Fruit fly (Drosophila melanogaster) whole organism, embryonic: ENCODE measurements around the gene mof.
A peak's percentile ranks its signal among the peaks of the same experiment; 100 is the strongest.

Experiments
- Adf1 ChIP-seq: fragments of 200-800 bp; sonication (Bioruptor generic); IDR thresholded peaks from 2 replicates; pipeline ENCODE4 v1.3.6; 2022; ENCODE audit warnings: missing biosample characterization, missing genetic modification characterization
- Asciz ChIP-seq: fragments of 200-800 bp; sonication (Bioruptor generic); optimal IDR thresholded peaks from 2 replicates; lab custom pipeline; 2017; ENCODE audit warnings: missing biosample characterization, mild to moderate bottlenecking, missing genetic modification characterization, missing genetic modification reagents
- Bdp1 ChIP-seq: fragments of 200-800 bp; sonication (Bioruptor generic); optimal IDR thresholded peaks from 3 replicates; lab custom pipeline; 2016; ENCODE audit warnings: missing biosample characterization, missing genetic modification characterization
- BtbVII ChIP-seq: fragments of 200-800 bp; sonication (Bioruptor generic); optimal IDR thresholded peaks from 3 replicates; lab custom pipeline; 2017; ENCODE audit warnings: missing biosample characterization, mild to moderate bottlenecking, missing genetic modification characterization
- C15 ChIP-seq: fragments of 200-800 bp; sonication (Bioruptor generic); IDR thresholded peaks from 3 replicates; pipeline ENCODE4 v1.3.6; 2022; ENCODE audit warnings: missing biosample characterization, missing genetic modification characterization
- CG12769 ChIP-seq: fragments of 200-800 bp; sonication (Bioruptor generic); optimal IDR thresholded peaks from 2 replicates; lab custom pipeline; 2019; ENCODE audit warnings: missing biosample characterization, mild to moderate bottlenecking, missing genetic modification characterization, moderate library complexity
- CG14441 ChIP-seq: fragments of 200-800 bp; sonication (Bioruptor generic); IDR thresholded peaks from 2 replicates; pipeline ENCODE4 v1.3.6; 2022; ENCODE audit warnings: missing biosample characterization, missing genetic modification characterization
- CG16779 ChIP-seq: fragments of 200-800 bp; sonication (Bioruptor generic); IDR thresholded peaks from 2 replicates; pipeline ENCODE4 v1.3.6; 2022; ENCODE audit warnings: missing biosample characterization, missing genetic modification characterization
- CG17612 ChIP-seq: fragments of 200-800 bp; sonication (Bioruptor generic); IDR thresholded peaks from 2 replicates; pipeline ENCODE4 v1.3.6; 2022; ENCODE audit warnings: missing biosample characterization, missing genetic modification characterization
- CG18476 ChIP-seq: fragments of 200-800 bp; sonication (Bioruptor generic); optimal IDR thresholded peaks from 2 replicates; lab custom pipeline; 2016; ENCODE audit warnings: missing biosample characterization, mild to moderate bottlenecking, missing genetic modification characterization
- CG31365 ChIP-seq: fragments of 200-800 bp; sonication (Bioruptor generic); optimal IDR thresholded peaks from 2 replicates; lab custom pipeline; 2018; ENCODE audit warnings: missing biosample characterization, mild to moderate bottlenecking, missing genetic modification characterization
- CG31388 ChIP-seq: fragments of 200-800 bp; sonication (Bioruptor generic); optimal IDR thresholded peaks from 2 replicates; lab custom pipeline; 2016; ENCODE audit warnings: missing biosample characterization, missing genetic modification characterization
- CG31441 ChIP-seq: fragments of 200-800 bp; sonication (Bioruptor generic); IDR thresholded peaks from 2 replicates; pipeline ENCODE4 v1.3.6; 2022; ENCODE audit warnings: missing biosample characterization, missing genetic modification characterization
- CG6689 ChIP-seq: fragments of 200-800 bp; sonication (Bioruptor generic); IDR thresholded peaks from 2 replicates; pipeline ENCODE4 v1.3.6; 2022; ENCODE audit warnings: missing biosample characterization, missing genetic modification characterization
- CG7271 ChIP-seq: fragments of 200-800 bp; sonication (Bioruptor generic); optimal IDR thresholded peaks from 2 replicates; lab custom pipeline; 2018; ENCODE audit warnings: missing biosample characterization, mild to moderate bottlenecking, missing genetic modification characterization, moderate library complexity
- CG8359 ChIP-seq: fragments of 200-800 bp; sonication (Bioruptor generic); optimal IDR thresholded peaks from 2 replicates; lab custom pipeline; 2017; ENCODE audit warnings: missing biosample characterization, mild to moderate bottlenecking, missing genetic modification characterization, borderline replicate concordance
- CG8765 ChIP-seq: fragments of 200-800 bp; sonication (Bioruptor generic); IDR thresholded peaks from 2 replicates; pipeline ENCODE4 v1.3.6; 2022; ENCODE audit warnings: missing biosample characterization, missing genetic modification characterization
- CHES-1-like ChIP-seq: fragments of 200-800 bp; sonication (Bioruptor generic); optimal IDR thresholded peaks from 2 replicates; lab custom pipeline; 2016; ENCODE audit warnings: missing biosample characterization, missing genetic modification characterization
- CoRest ChIP-seq: fragments of 200-800 bp; sonication (Bioruptor generic); optimal IDR thresholded peaks from 3 replicates; lab custom pipeline; 2018; ENCODE audit warnings: missing biosample characterization, mild to moderate bottlenecking, missing genetic modification characterization, moderate library complexity
- D19B ChIP-seq: fragments of 200-800 bp; sonication (Bioruptor generic); optimal IDR thresholded peaks from 2 replicates; lab custom pipeline; 2017; ENCODE audit warnings: missing biosample characterization, mild to moderate bottlenecking, missing genetic modification characterization
- E2f1 ChIP-seq: fragments of 200-800 bp; sonication (Bioruptor generic); IDR thresholded peaks from 2 replicates; pipeline ENCODE4 v1.3.6; 2022; ENCODE audit warnings: missing biosample characterization, missing genetic modification characterization
- Ets97D ChIP-seq: fragments of 200-800 bp; sonication (Bioruptor generic); optimal IDR thresholded peaks from 3 replicates; lab custom pipeline; 2016; ENCODE audit warnings: missing biosample characterization, missing genetic modification characterization
- Fer2 ChIP-seq: fragments of 200-800 bp; sonication (Bioruptor generic); optimal IDR thresholded peaks from 2 replicates; lab custom pipeline; 2018; ENCODE audit warnings: missing biosample characterization, mild to moderate bottlenecking, missing genetic modification characterization, moderate library complexity
- Gug ChIP-seq: fragments of 200-800 bp; sonication (Bioruptor generic); IDR thresholded peaks from 4 replicates; pipeline ENCODE4 v1.3.6; 2022; ENCODE audit warnings: missing biosample characterization, missing genetic modification characterization
- Nf-YB ChIP-seq: fragments of 200-800 bp; sonication (Bioruptor generic); optimal IDR thresholded peaks from 3 replicates; lab custom pipeline; 2019; ENCODE audit warnings: missing biosample characterization, mild to moderate bottlenecking, missing genetic modification characterization, moderate library complexity
- Optix ChIP-seq: fragments of 200-800 bp; sonication (Bioruptor generic); IDR thresholded peaks from 3 replicates; pipeline ENCODE4 v1.3.6; 2022; ENCODE audit warnings: missing biosample characterization, missing genetic modification characterization
- Ssrp ChIP-seq: fragments of 200-800 bp; sonication (Bioruptor generic); optimal IDR thresholded peaks from 2 replicates; lab custom pipeline; 2018; ENCODE audit warnings: missing biosample characterization, mild to moderate bottlenecking, missing genetic modification characterization, moderate library complexity
- Xbp1 ChIP-seq: fragments of 200-800 bp; sonication (Bioruptor generic); optimal IDR thresholded peaks from 3 replicates; lab custom pipeline; 2016; ENCODE audit warnings: missing biosample characterization, mild to moderate bottlenecking, missing genetic modification characterization
- bbx ChIP-seq: fragments of 200-800 bp; sonication (Bioruptor generic); IDR thresholded peaks from 2 replicates; pipeline ENCODE4 v1.3.6; 2022; ENCODE audit warnings: missing biosample characterization, missing genetic modification characterization; ENCODE audit not compliant: partially characterized antibody
- bowl ChIP-seq: fragments of 200-800 bp; sonication (Bioruptor generic); IDR thresholded peaks from 2 replicates; pipeline ENCODE4 v1.3.6; 2022; ENCODE audit warnings: missing biosample characterization, missing genetic modification characterization
- cas ChIP-seq: fragments of 200-800 bp; sonication (Bioruptor generic); IDR thresholded peaks from 2 replicates; pipeline ENCODE4 v1.3.6; 2022; ENCODE audit warnings: missing biosample characterization, missing genetic modification characterization
- chinmo ChIP-seq: fragments of 200-800 bp; sonication (Bioruptor generic); IDR thresholded peaks from 4 replicates; pipeline ENCODE4 v1.3.6; 2022; ENCODE audit warnings: missing biosample characterization, missing genetic modification characterization; ENCODE audit not compliant: partially characterized antibody
- corto ChIP-seq: fragments of 200-800 bp; sonication (Bioruptor generic); optimal IDR thresholded peaks from 2 replicates; lab custom pipeline; 2016; ENCODE audit warnings: missing biosample characterization, mild to moderate bottlenecking, missing genetic modification characterization, moderate library complexity
- esg ChIP-seq: fragments of 200-800 bp; sonication (Bioruptor generic); conservative IDR thresholded peaks from 2 replicates; pipeline ENCODE4 v1.3.6; 2022; ENCODE audit warnings: missing biosample characterization, missing genetic modification characterization
- ewg ChIP-seq: fragments of 200-800 bp; sonication (Bioruptor generic); optimal IDR thresholded peaks from 3 replicates; lab custom pipeline; 2017; ENCODE audit warnings: mild to moderate bottlenecking, missing biosample characterization, missing genetic modification reagents, missing genetic modification characterization
- fd64A ChIP-seq: fragments of 200-800 bp; sonication (Bioruptor generic); optimal IDR thresholded peaks from 3 replicates; lab custom pipeline; 2018; ENCODE audit warnings: missing biosample characterization, mild to moderate bottlenecking, missing genetic modification characterization
- gro ChIP-seq: fragments of 200-800 bp; sonication (Bioruptor generic); optimal IDR thresholded peaks from 2 replicates; lab custom pipeline; 2016; ENCODE audit warnings: missing biosample characterization, missing genetic modification characterization
- h ChIP-seq: fragments of >200 bp; optimal IDR thresholded peaks from 2 replicates; lab custom pipeline; 2017
- hkb ChIP-seq, 2 experiments: fragments of 200-800 bp in 1 of 2; fragments of >200 bp in 1 of 2; sonication (Bioruptor generic) in 1 of 2; IDR thresholded peaks in 1 of 2; optimal IDR thresholded peaks in 1 of 2; 2 replicates each; pipeline versions ENCODE4 v1.3.6 to Lab custom; 2017 to 2022; ENCODE audit warnings: missing biosample characterization in 1 of 2, missing genetic modification characterization in 1 of 2
- lilli ChIP-seq: fragments of 200-800 bp; sonication (Bioruptor generic); optimal IDR thresholded peaks from 3 replicates; lab custom pipeline; 2016; ENCODE audit warnings: missing biosample characterization, missing genetic modification characterization
- nerfin-1 ChIP-seq: fragments of 200-800 bp; sonication (Bioruptor generic); optimal IDR thresholded peaks from 3 replicates; lab custom pipeline; 2019; ENCODE audit warnings: missing biosample characterization, mild to moderate bottlenecking, missing genetic modification characterization, moderate library complexity
- pho ChIP-seq: fragments of 200-800 bp; sonication (Bioruptor generic); optimal IDR thresholded peaks from 2 replicates; lab custom pipeline; 2016; ENCODE audit warnings: missing biosample characterization, missing genetic modification characterization
- sens-2 ChIP-seq: fragments of 200-800 bp; sonication (Bioruptor generic); IDR thresholded peaks from 2 replicates; pipeline ENCODE4 v1.3.6; 2022; ENCODE audit warnings: missing biosample characterization, missing genetic modification characterization
- sima ChIP-seq: fragments of 200-800 bp; sonication (Bioruptor generic); optimal IDR thresholded peaks from 2 replicates; lab custom pipeline; 2016; ENCODE audit warnings: missing biosample characterization, missing genetic modification characterization
- slbo ChIP-seq: fragments of 200-800 bp; sonication (Bioruptor generic); IDR thresholded peaks from 2 replicates; pipeline ENCODE4 v1.3.6; 2022; ENCODE audit warnings: missing biosample characterization, missing genetic modification characterization
- sob ChIP-seq: fragments of 200-800 bp; sonication (Bioruptor generic); IDR thresholded peaks from 2 replicates; pipeline ENCODE4 v1.3.6; 2022; ENCODE audit warnings: missing biosample characterization, missing genetic modification characterization
- tna ChIP-seq: fragments of 200-800 bp; sonication (Bioruptor generic); IDR thresholded peaks from 2 replicates; pipeline ENCODE4 v1.3.6; 2022; ENCODE audit warnings: missing biosample characterization, missing genetic modification characterization; ENCODE audit not compliant: partially characterized antibody
- toy ChIP-seq: fragments of 200-800 bp; sonication (Bioruptor generic); IDR thresholded peaks from 2 replicates; pipeline ENCODE4 v1.3.6; 2022; ENCODE audit warnings: missing biosample characterization, missing genetic modification characterization
- vnd ChIP-seq: fragments of 200-800 bp; sonication (Bioruptor generic); IDR thresholded peaks from 3 replicates; pipeline ENCODE4 v1.3.6; 2022; ENCODE audit warnings: missing biosample characterization, missing genetic modification characterization; ENCODE audit not compliant: partially characterized antibody
- wdn ChIP-seq: fragments of 200-800 bp; sonication (Bioruptor generic); IDR thresholded peaks from 2 replicates; pipeline ENCODE4 v1.3.6; 2022; ENCODE audit warnings: missing biosample characterization, missing genetic modification characterization
- wek ChIP-seq: fragments of 200-800 bp; sonication (Bioruptor generic); optimal IDR thresholded peaks from 3 replicates; lab custom pipeline; 2018; ENCODE audit warnings: missing biosample characterization, mild to moderate bottlenecking, missing genetic modification characterization, moderate library complexity

mof gene

dm6 chrX:5847544-5847943 is 29.1 kb downstream of the mof start (continued):
- TF ChIP-seq CoRest (tag; lab: Kevin White, UChicago) (no peak), CG12769 (tag; lab: Kevin White, UChicago) (peak; percentile 60), Ssrp (no peak), bowl (GFP tag; lab: Robert Waterston, UW) (no peak), CG18476 (no peak), CG7271 (tag; lab: Kevin White, UChicago) (no peak), CG8765 (GFP tag; lab: Robert Waterston, UW) (no peak), Adf1 (GFP tag; lab: Robert Waterston, UW) (no peak), sens-2 (GFP tag; lab: Robert Waterston, UW) (no peak), Fer2 (no peak), slbo (GFP tag; lab: Robert Waterston, UW) (peak; percentile 69; the same call in 1 of the 2 replicates), Ets97D (GFP tag; lab: Kevin White, UChicago) (no peak), nerfin-1 (no peak), gro (GFP tag; lab: Kevin White, UChicago) (no peak), CG31365 (tag; lab: Kevin White, UChicago) (no peak), E2f1 (GFP tag; lab: Robert Waterston, UW) (peak; percentile 42; the same call in 1 of the 2 replicates), Xbp1 (GFP tag; lab: Kevin White, UChicago) (peak; percentile 35), ewg (no peak), sob (GFP tag; lab: Robert Waterston, UW) (peak; percentile 63), toy (GFP tag; lab: Robert Waterston, UW) (no peak), CG16779 (GFP tag; lab: Robert Waterston, UW) (no peak), CG6689 (GFP tag; lab: Robert Waterston, UW) (peak; percentile 32; the same call in 1 of the 2 replicates), cas (GFP tag; lab: Robert Waterston, UW) (no peak), CG8359 (no peak), Asciz (GFP tag; lab: Kevin White, UChicago) (no peak), CG17612 (GFP tag; lab: Robert Waterston, UW) (no peak), C15 (no peak), lilli (GFP tag; lab: Kevin White, UChicago) (peak; percentile 35), Bdp1 (no peak), tna (no peak), pho (GFP tag; lab: Kevin White, UChicago) (no peak), Optix (peak; percentile 34; the same call in 2 of the 3 replicates), Nf-YB (no peak), Gug (GFP tag; lab: Robert Waterston, UW) (0 out of 4 replicates have a peak, but pooled peaks have one; percentile 25), h (no peak), vnd (GFP tag; lab: Robert Waterston, UW) (no peak), D19B (GFP tag; lab: Kevin White, UChicago) (no peak), sima (GFP tag; lab: Kevin White, UChicago) (no peak), bbx (GFP tag; lab: Robert Waterston, UW) (no peak), esg (GFP tag; lab: Robert Waterston, UW) (no peak; the same call in 1 of the 2 replicates), wdn (no peak), wek (GFP tag; lab: Kevin White, UChicago) (no peak), BtbVII (no peak), CG31388 (no peak), CHES-1-like (GFP tag; lab: Kevin White, UChicago) (no peak), fd64A (no peak), CG31441 (peak; percentile 24; the same call in 1 of the 2 replicates), hkb (optimal IDR thresholded peaks at IDR 0.05; lab: Kevin White, UChicago) (no peak), hkb (GFP tag; IDR thresholded peaks at IDR 0.05; lab: Robert Waterston, UW) (0 out of 2 replicates have a peak, but pooled peaks have one; percentile 18), corto (GFP tag; lab: Kevin White, UChicago) (no peak), chinmo (GFP tag; lab: Robert Waterston, UW) (no peak), CG14441 (0 out of 2 replicates have a peak, but pooled peaks have one; percentile 15)
